Fruit fly (Drosophila melanogaster) Kc167 (cell line): ENCODE data around the gene CG34008.

Source experiments
- Myc ChIP-seq: fragments of >200 bp; optimal IDR thresholded peaks from 2 replicates; lab custom pipeline; 2017; ENCODE audit warnings: missing external identifiers
- Sin3A ChIP-seq: fragments of >200 bp; optimal IDR thresholded peaks from 2 replicates; lab custom pipeline; 2018; ENCODE audit warnings: missing external identifiers

- TF ChIP-seq Myc (no peak), Sin3A (lab: Kevin White, UChicago) (no peak)
Observed at dm6 chr3R:20593463-20593838, 12.1 kb upstream of the CG34008 start.
